Worm (Caenorhabditis elegans): ENCODE results near the gene ubh-3.
A peak's percentile ranks its signal among the peaks of the same experiment; 100 is the strongest.

ubh-3 gene

ce11 chrV:6514887-6515324 is 6.3 kb upstream of the ubh-3 start, which contains the start of gene dpy-11 (continued):
- TF ChIP-seq unc-62 (GFP tag; optimal IDR thresholded peaks at IDR 0.05) (no peak), snpc-4 (tag; optimal IDR thresholded peaks at IDR 0.05) (no peak), sox-4 (tag; optimal IDR thresholded peaks at IDR 0.05) (no peak), ceh-8 (GFP tag; optimal IDR thresholded peaks at IDR 0.05) (no peak), unc-130 (tag; optimal IDR thresholded peaks at IDR 0.05) (no peak), nhr-71 (tag; optimal IDR thresholded peaks at IDR 0.05) (peak; percentile 64), ces-1 (GFP tag; optimal IDR thresholded peaks at IDR 0.05) (no peak), vab-15 (tag; optimal IDR thresholded peaks at IDR 0.05) (no peak), nhr-47 (tag; optimal IDR thresholded peaks at IDR 0.05) (peak; percentile 13)

ce11 chrV:6513786-6514430 is 5.3 kb upstream of the ubh-3 start:
- TF ChIP-seq elt-3 (tag; optimal IDR thresholded peaks at IDR 0.05) (peak in 1 of 6 experiments; percentile 4), blmp-1 (tag; optimal IDR thresholded peaks at IDR 0.05) (peak; percentile 70), nhr-85 (tag) (peak; percentile 6), lin-13 (GFP tag; optimal IDR thresholded peaks at IDR 0.05) (no peak), sox-4 (tag; optimal IDR thresholded peaks at IDR 0.05) (no peak), tbx-2 (tag; optimal IDR thresholded peaks at IDR 0.05) (no peak), F16B12.6 (tag; optimal IDR thresholded peaks at IDR 0.05) (no peak)

- TF ChIP-seq xbp-1 (tag; optimal IDR thresholded peaks at IDR 0.05) (peak; percentile 22), snpc-4 (tag; optimal IDR thresholded peaks at IDR 0.05) (no peak), elt-3 (tag; optimal IDR thresholded peaks at IDR 0.05) (peak in 1 of 6 experiments; percentile 32), efl-3 (GFP tag; optimal IDR thresholded peaks at IDR 0.05) (no peak), ceh-82 (tag; optimal IDR thresholded peaks at IDR 0.05) (no peak), dsc-1 (tag; optimal IDR thresholded peaks at IDR 0.05) (no peak), lin-14 (GFP tag; optimal IDR thresholded peaks at IDR 0.05) (peak; percentile 72), blmp-1 (tag; optimal IDR thresholded peaks at IDR 0.05) (peak; percentile 94), mdl-1 (tag; optimal IDR thresholded peaks at IDR 0.05) (no peak), alr-1 (tag; optimal IDR thresholded peaks at IDR 0.05; ENCODE audit: borderline replicate concordance) (no peak), efl-1 (optimal IDR thresholded peaks at IDR 0.05) (no peak), efl-1 (GFP tag; optimal IDR thresholded peaks at IDR 0.05 in 1 of 2) (peak in 1 of 2 experiments; percentile 59), nhr-84 (tag; optimal IDR thresholded peaks at IDR 0.05) (no peak), nhr-90 (tag; optimal IDR thresholded peaks at IDR 0.05; ENCODE audit: poor library complexity) (peak; percentile 19)
These were observed 4.8 kb upstream of the ubh-3 start for ce11 chrV:6513356-6513755.

ce11 chrV:6511121-6511520 is 2.5 kb upstream of the ubh-3 start, which contains the start of gene ubh-1:
Gene ubh-1 (minus strand): TSS chrV:6511409.
- TF ChIP-seq nhr-85 (tag) (no peak), lsy-2 (tag; optimal IDR thresholded peaks at IDR 0.05) (no peak), efl-1 (optimal IDR thresholded peaks at IDR 0.05) (no peak), efl-1 (GFP tag; optimal IDR thresholded peaks at IDR 0.05 in 1 of 2) (peak in 1 of 2 experiments; percentile 24), elt-3 (tag; optimal IDR thresholded peaks at IDR 0.05) (peak in 1 of 6 experiments; percentile 23), fos-1 (tag; optimal IDR thresholded peaks at IDR 0.05) (no peak), nhr-47 (tag; optimal IDR thresholded peaks at IDR 0.05) (no peak), fkh-8 (tag; optimal IDR thresholded peaks at IDR 0.05) (no peak)

- TF ChIP-seq fkh-8 (tag; optimal IDR thresholded peaks at IDR 0.05) (no peak), lsy-2 (tag; optimal IDR thresholded peaks at IDR 0.05) (peak in 1 of 2 experiments; percentile 50)
These were observed 2.0 kb upstream of the ubh-3 start for ce11 chrV:6510622-6511021.

- TF ChIP-seq egl-13 (tag; optimal IDR thresholded peaks at IDR 0.05) (no peak), nhr-20 (tag; optimal IDR thresholded peaks at IDR 0.05) (no peak), elt-3 (tag; optimal IDR thresholded peaks at IDR 0.05) (no peak), pag-3 (tag; optimal IDR thresholded peaks at IDR 0.05; ENCODE audit: borderline replicate concordance, insufficient read depth) (no peak), nhr-71 (tag; optimal IDR thresholded peaks at IDR 0.05) (no peak), ets-5 (GFP tag; IDR thresholded peaks at IDR 0.05) (no peak), vab-15 (tag; optimal IDR thresholded peaks at IDR 0.05) (no peak), hlh-17 (GFP tag; optimal IDR thresholded peaks at IDR 0.05; ENCODE audit: borderline replicate concordance) (no peak)
These were observed 1.1 kb upstream of the ubh-3 start, which contains the start of gene ubh-2 for ce11 chrV:6509717-6510116. Gene ubh-2 (minus strand): TSS chrV:6509817.
